Fruit fly (Drosophila melanogaster): ENCODE results near the gene EMC4.

EMC4 gene

DNA sequence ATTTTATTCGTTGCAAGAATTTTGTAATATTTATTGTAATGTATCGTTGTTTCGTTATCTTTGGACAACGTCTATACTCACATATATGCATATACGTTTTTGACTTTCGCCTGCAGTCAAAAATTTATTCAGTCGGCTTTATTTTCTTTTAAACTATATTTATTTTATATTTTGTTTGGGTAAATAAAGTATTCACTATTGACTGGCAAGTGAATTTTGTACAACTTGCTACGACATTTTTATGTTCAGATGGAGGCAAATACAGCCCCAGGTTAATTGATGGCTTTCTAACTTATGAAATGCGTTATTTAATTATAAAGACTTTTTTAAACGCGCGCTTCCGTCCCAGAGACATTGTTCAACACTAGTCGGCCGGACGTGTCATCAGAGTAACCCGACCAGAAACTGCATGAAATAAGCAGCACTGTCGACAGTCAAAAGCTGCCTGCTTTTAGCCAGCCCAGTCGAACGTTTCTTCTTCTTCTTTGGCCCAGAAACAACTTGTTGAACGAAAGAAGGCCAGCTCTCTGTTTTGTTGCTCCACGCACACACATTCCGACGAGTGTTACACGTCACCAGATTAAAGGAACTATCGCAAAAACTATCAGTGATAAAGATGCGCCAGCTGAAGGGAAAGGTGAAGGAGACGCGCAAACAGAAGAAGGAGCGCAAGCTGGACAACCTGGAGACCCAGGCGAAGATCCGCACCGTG is 4.5 kb downstream of the EMC4 start, which contains the start of gene CG33169 (continued):
- TF ChIP-seq Taf1 (GFP tag; IDR thresholded peaks at IDR 0.05) (no peak), bbx (GFP tag; IDR thresholded peaks at IDR 0.05; ENCODE audit: partially characterized antibody) (peak; percentile 71), CG18262 (tag; optimal IDR thresholded peaks at IDR 0.05) (no peak), CG9932 (GFP tag; IDR thresholded peaks at IDR 0.05) (peak; percentile 94), CG13894 (tag; optimal IDR thresholded peaks at IDR 0.05) (peak; percentile 93), pan (optimal IDR thresholded peaks at IDR 0.05) (no peak), pan (GFP tag; optimal IDR thresholded peaks at IDR 0.05 in 1 of 2, IDR thresholded peaks at IDR 0.05 in 1 of 2) (peak in 1 of 2 experiments; percentile 81), Deaf1 (tag; optimal IDR thresholded peaks at IDR 0.05) (peak; percentile 69), BtbVII (GFP tag; optimal IDR thresholded peaks at IDR 0.05) (peak; percentile 73), CG7786 (GFP tag; optimal IDR thresholded peaks at IDR 0.05) (peak; percentile 90), Lhr (GFP tag; optimal IDR thresholded peaks at IDR 0.05) (peak; percentile 94), CG10366 (GFP tag; IDR thresholded peaks at IDR 0.05) (peak; percentile 82), CG3163 (GFP tag; optimal IDR thresholded peaks at IDR 0.05) (peak; percentile 77), Sox100B (GFP tag; optimal IDR thresholded peaks at IDR 0.05) (peak; percentile 41), vfl (GFP tag; optimal IDR thresholded peaks at IDR 0.05) (peak; percentile 93), pzg (GFP tag; optimal IDR thresholded peaks at IDR 0.05) (peak; percentile 99), CG4820 (GFP tag; optimal IDR thresholded peaks at IDR 0.05) (peak; percentile 71), ewg (GFP tag; optimal IDR thresholded peaks at IDR 0.05) (peak; percentile 85), jumu (GFP tag; optimal IDR thresholded peaks at IDR 0.05) (peak; percentile 91), CG12391 (tag; optimal IDR thresholded peaks at IDR 0.05) (peak; percentile 72), CG6854 (GFP tag; optimal IDR thresholded peaks at IDR 0.05) (peak; percentile 28), ase (GFP tag; IDR thresholded peaks at IDR 0.05) (peak; percentile 83), CG15514 (GFP tag; optimal IDR thresholded peaks at IDR 0.05) (peak; percentile 91), Dp (GFP tag; optimal IDR thresholded peaks at IDR 0.05) (peak; percentile 100), ATbp (GFP tag; optimal IDR thresholded peaks at IDR 0.05) (peak; percentile 67), dm (GFP tag; optimal IDR thresholded peaks at IDR 0.05) (peak; percentile 85), Six4 (GFP tag; optimal IDR thresholded peaks at IDR 0.05) (peak; percentile 36), Sox102F (GFP tag; optimal IDR thresholded peaks at IDR 0.05) (peak; percentile 59), CG17186 (GFP tag; optimal IDR thresholded peaks at IDR 0.05) (peak; percentile 90), Ets97D (GFP tag; optimal IDR thresholded peaks at IDR 0.05) (peak; percentile 98), CG17385 (GFP tag; optimal IDR thresholded peaks at IDR 0.05) (peak; percentile 100), zen2 (GFP tag; IDR thresholded peaks at IDR 0.05; ENCODE audit: partially characterized antibody) (peak; percentile 26; the same call in 1 of the 3 replicates), crc (GFP tag; optimal IDR thresholded peaks at IDR 0.05) (peak; percentile 65), CG3281 (GFP tag; optimal IDR thresholded peaks at IDR 0.05) (peak; percentile 69), CG1024 (GFP tag; IDR thresholded peaks at IDR 0.05) (peak; percentile 55), CG2202 (tag; optimal IDR thresholded peaks at IDR 0.05) (peak; percentile 23), Tbp (GFP tag; optimal IDR thresholded peaks at IDR 0.05) (no peak), chm (GFP tag; IDR thresholded peaks at IDR 0.05) (peak; percentile 76), nau (GFP tag; optimal IDR thresholded peaks at IDR 0.05) (no peak), grn (GFP tag; optimal IDR thresholded peaks at IDR 0.05) (peak; percentile 18), CoRest (tag; optimal IDR thresholded peaks at IDR 0.05) (peak; percentile 84), CG9797 (GFP tag; optimal IDR thresholded peaks at IDR 0.05) (peak; percentile 50), CG10565 (GFP tag; optimal IDR thresholded peaks at IDR 0.05) (no peak), scrt (GFP tag; optimal IDR thresholded peaks at IDR 0.05) (peak; percentile 100), ac (GFP tag; optimal IDR thresholded peaks at IDR 0.05) (no peak), CG17328 (GFP tag; IDR thresholded peaks at IDR 0.05) (peak; percentile 80), CG17829 (tag; optimal IDR thresholded peaks at IDR 0.05) (peak; percentile 76), MBD-R2 (GFP tag; IDR thresholded peaks at IDR 0.05) (peak; percentile 98), CG14965 (GFP tag; optimal IDR thresholded peaks at IDR 0.05; ENCODE audit: borderline replicate concordance) (peak; percentile 20)
